Fruit fly (Drosophila melanogaster): ENCODE results near the gene kst.

DNA sequence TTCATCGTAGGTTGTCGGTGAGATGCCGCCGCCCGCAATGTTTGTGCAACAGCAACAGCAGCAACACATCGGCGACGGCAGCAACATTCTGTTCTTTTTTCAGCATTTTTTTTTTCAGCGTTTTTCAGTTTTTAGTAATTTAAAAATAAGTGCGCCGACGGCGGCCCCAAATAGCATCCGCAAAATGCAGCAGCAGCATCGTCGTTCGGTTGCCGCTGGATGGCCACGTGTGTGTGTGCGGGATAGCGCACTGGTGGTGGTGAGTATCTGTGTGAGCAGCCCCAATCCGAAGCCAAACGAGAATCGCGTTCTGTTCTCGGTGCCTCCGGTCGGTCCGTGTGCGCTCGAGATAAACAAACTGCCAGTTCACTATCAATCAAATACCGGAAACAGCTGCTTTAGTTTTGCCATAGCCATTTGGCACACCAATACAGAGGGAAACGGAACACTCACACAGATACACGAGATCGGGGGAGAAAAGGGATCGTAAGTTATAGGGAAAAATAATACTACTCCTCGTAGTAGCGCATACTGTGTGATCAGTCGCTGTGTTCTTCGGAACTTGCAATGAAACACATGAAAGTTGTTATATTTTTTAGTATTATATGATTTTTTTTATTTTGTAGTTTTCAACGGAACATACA lies 64.0 kb downstream of the kst start:
- TF ChIP-seq Myc (optimal IDR thresholded peaks at IDR 0.05) = no peak
- TF ChIP-seq insv (optimal IDR thresholded peaks at IDR 0.05) = no peak
- TF ChIP-seq h (optimal IDR thresholded peaks at IDR 0.05) = no peak
- TF ChIP-seq psq (optimal IDR thresholded peaks at IDR 0.05) = no peak

All from Kc167 (cell line).